Worm (Caenorhabditis elegans) whole organism, early embryonic: ENCODE measurements around the gene F39E9.14.

Source experiments
- B0310.2 ChIP-seq: sonication (generic microtip); optimal IDR thresholded peaks from 2 replicates; lab custom pipeline; 2016; ENCODE audit warnings: mild to moderate bottlenecking, missing genetic modification characterization, missing compliant biosample characterization
- aly-1 ChIP-seq: sonication (generic microtip); optimal IDR thresholded peaks from 2 replicates; lab custom pipeline; 2016; ENCODE audit warnings: missing genetic modification characterization, missing compliant biosample characterization
- ama-1 ChIP-seq: fragments of 150-350 bp; optimal IDR thresholded peaks from 2 replicates; lab custom pipeline; 2014
- ceh-13 ChIP-seq: fragments of 200-800 bp; sonication (Bioruptor generic); optimal IDR thresholded peaks from 2 replicates; lab custom pipeline; 2018; ENCODE audit warnings: mild to moderate bottlenecking, missing genetic modification characterization, missing compliant biosample characterization
- ceh-36 ChIP-seq: sonication (generic microtip); optimal IDR thresholded peaks from 2 replicates; lab custom pipeline; 2016; ENCODE audit warnings: missing genetic modification characterization, inconsistent platforms, missing compliant biosample characterization
- ets-7 ChIP-seq: sonication (generic microtip); optimal IDR thresholded peaks from 2 replicates; lab custom pipeline; 2016; ENCODE audit warnings: missing genotype, missing genetic modification characterization, missing compliant biosample characterization
- flt-1 ChIP-seq: fragments of 200-800 bp; sonication (Bioruptor generic); IDR thresholded peaks from 2 replicates; pipeline ENCODE4 v1.3.6; 2022; ENCODE audit warnings: missing genetic modification characterization, missing compliant biosample characterization
- hnd-1 ChIP-seq: sonication (generic microtip); optimal IDR thresholded peaks from 2 replicates; lab custom pipeline; 2016; ENCODE audit warnings: missing genetic modification characterization, missing compliant biosample characterization
- pes-1 ChIP-seq: fragments of 200-800 bp; sonication (Bioruptor generic); IDR thresholded peaks from 2 replicates; pipeline ENCODE4 v1.3.6; 2022; ENCODE audit warnings: missing genetic modification reagents, missing genetic modification characterization, missing compliant biosample characterization
- scrt-1 ChIP-seq: fragments of 200-800 bp; sonication (Bioruptor generic); IDR thresholded peaks from 2 replicates; pipeline ENCODE4 v1.3.6; 2022; ENCODE audit warnings: missing genetic modification characterization, missing compliant biosample characterization
- sea-1 ChIP-seq: fragments of 200-800 bp; sonication (Bioruptor generic); conservative IDR thresholded peaks from 2 replicates; pipeline ENCODE4 v1.3.6; 2022; ENCODE audit warnings: missing genetic modification characterization, missing compliant biosample characterization
- tbx-11 ChIP-seq: fragments of 200-800 bp; sonication (Bioruptor generic); IDR thresholded peaks from 2 replicates; pipeline ENCODE4 v1.3.6; 2022; ENCODE audit warnings: missing genetic modification characterization, missing compliant biosample characterization

ce11 chrII:3241842-3242241 lies 48.6 kb downstream of the F39E9.14 start:
- TF ChIP-seq hnd-1 (no peak), ama-1 (lab: Kevin White, UChicago) (no peak), ceh-13 (GFP tag; lab: Kevin White, UChicago) (no peak), B0310.2 (tag; lab: Kevin White, UChicago) (no peak), ceh-36 (no peak), tbx-11 (no peak), aly-1 (tag; lab: Kevin White, UChicago) (no peak), scrt-1 (no peak), pes-1 (GFP tag; lab: Robert Waterston, UW) (no peak), ets-7 (tag; lab: Kevin White, UChicago) (no peak), sea-1 (GFP tag; lab: Robert Waterston, UW) (no peak), flt-1 (GFP tag; lab: Robert Waterston, UW) (no peak)
